Worm (Caenorhabditis elegans): ENCODE data around the gene ncl-1.

ncl-1 gene

DNA sequence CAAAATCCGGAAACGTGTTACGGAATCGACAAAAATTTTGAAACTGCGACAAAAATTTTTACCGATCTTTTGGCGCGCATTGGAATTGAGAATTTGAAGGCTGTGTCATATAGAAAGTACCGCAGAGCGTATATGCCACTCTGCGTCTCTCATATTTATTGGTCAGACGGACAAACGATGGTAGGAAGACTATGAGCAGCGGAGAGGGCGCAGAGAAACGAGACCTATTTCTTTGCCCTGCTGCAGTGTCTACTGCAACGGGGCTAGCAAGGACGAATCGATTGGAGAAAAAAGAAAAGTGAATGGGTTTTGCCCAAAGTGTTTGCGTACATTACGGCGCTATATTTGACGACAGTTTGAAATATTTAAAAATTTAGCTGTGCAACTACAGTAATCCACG lies 9.5 kb upstream of the ncl-1 start (continued):
- TF ChIP-seq unc-39 (tag; optimal IDR thresholded peaks at IDR 0.05) (no peak), unc-62 (GFP tag; optimal IDR thresholded peaks at IDR 0.05 in 1 of 2) (peak in 1 of 2 experiments; percentile 64), unc-62 (tag; optimal IDR thresholded peaks at IDR 0.05) (no peak), unc-130 (GFP tag; optimal IDR thresholded peaks at IDR 0.05) (no peak), daf-19 (GFP tag; conservative IDR thresholded peaks at IDR 0.05) (0 out of 2 replicates have a peak, but pooled peaks have one; percentile 6), hmg-1.1 (GFP tag; IDR thresholded peaks at IDR 0.05) (peak; percentile 80), nhr-77 (tag; optimal IDR thresholded peaks at IDR 0.05) (peak; percentile 29), hif-1 (tag; optimal IDR thresholded peaks at IDR 0.05) (peak in 1 of 2 experiments; percentile 51), dve-1 (tag; optimal IDR thresholded peaks at IDR 0.05; ENCODE audit: insufficient read depth) (peak; percentile 83), ctbp-1 (GFP tag; IDR thresholded peaks at IDR 0.05) (0 out of 2 replicates have a peak, but pooled peaks have one; percentile 57), lim-7 (GFP tag; IDR thresholded peaks at IDR 0.05) (no peak), fos-1 (tag; optimal IDR thresholded peaks at IDR 0.05) (no peak), pha-4 (GFP tag; IDR thresholded peaks at IDR 0.05) (no peak), pha-4 (tag; optimal IDR thresholded peaks at IDR 0.05) (peak; percentile 28), mxl-3 (GFP tag; optimal IDR thresholded peaks at IDR 0.05) (peak; percentile 49)

DNA sequence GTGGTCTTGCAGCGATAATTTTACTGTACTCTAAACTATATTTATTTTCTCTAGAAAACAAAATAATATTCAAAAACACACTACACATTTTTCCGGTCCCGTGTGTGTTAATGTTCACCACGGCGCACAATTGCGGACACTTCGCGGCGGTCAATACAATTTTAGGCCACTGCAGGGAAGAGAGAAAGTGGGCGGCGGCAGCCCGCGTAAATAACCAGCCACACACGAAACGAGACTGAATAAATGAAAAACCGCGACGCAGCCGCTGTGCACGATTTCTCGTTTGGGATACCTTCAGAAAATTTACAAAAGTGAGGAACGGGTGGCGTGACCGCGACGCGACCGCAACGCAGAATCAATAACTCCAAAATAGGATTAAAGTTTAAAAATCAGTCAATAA lies 8.6 kb upstream of the ncl-1 start:
- TF ChIP-seq pha-4 (GFP tag; IDR thresholded peaks at IDR 0.05) (no peak), pha-4 (tag; optimal IDR thresholded peaks at IDR 0.05) (no peak), lim-7 (GFP tag; IDR thresholded peaks at IDR 0.05) (no peak), dmd-6 (GFP tag; IDR thresholded peaks at IDR 0.05) (no peak; the same call in 1 of the 2 replicates), ces-1 (GFP tag; optimal IDR thresholded peaks at IDR 0.05) (no peak), daf-16 (GFP tag; optimal IDR thresholded peaks at IDR 0.05) (no peak), daf-16 (tag; optimal IDR thresholded peaks at IDR 0.05) (peak; percentile 35), unc-130 (GFP tag; optimal IDR thresholded peaks at IDR 0.05) (no peak), jun-1 (tag; optimal IDR thresholded peaks at IDR 0.05) (no peak), fkh-10 (GFP tag; optimal IDR thresholded peaks at IDR 0.05) (no peak), lir-3 (tag; optimal IDR thresholded peaks at IDR 0.05) (no peak), hlh-11 (tag; optimal IDR thresholded peaks at IDR 0.05) (peak; percentile 43), dve-1 (tag; optimal IDR thresholded peaks at IDR 0.05; ENCODE audit: insufficient read depth) (peak; percentile 45), ceh-82 (tag; optimal IDR thresholded peaks at IDR 0.05) (no peak), lin-13 (GFP tag; optimal IDR thresholded peaks at IDR 0.05) (peak; percentile 94), aha-1 (tag) (no peak), daf-19 (GFP tag; conservative IDR thresholded peaks at IDR 0.05) (no peak), F44E2.7 (GFP tag; IDR thresholded peaks at IDR 0.05) (no peak), madf-9 (GFP tag; conservative IDR thresholded peaks at IDR 0.05) (no peak), madf-5 (GFP tag; IDR thresholded peaks at IDR 0.05) (no peak), F37D6.2 (tag; optimal IDR thresholded peaks at IDR 0.05) (no peak), F10B5.3 (tag; optimal IDR thresholded peaks at IDR 0.05) (no peak), skn-1 (tag; optimal IDR thresholded peaks at IDR 0.05) (no peak), nhr-28 (tag; optimal IDR thresholded peaks at IDR 0.05) (peak; percentile 45), hlh-30 (tag; optimal IDR thresholded peaks at IDR 0.05; ENCODE audit: insufficient read depth) (peak; percentile 76), hif-1 (tag; optimal IDR thresholded peaks at IDR 0.05) (no peak), lin-38 (GFP tag; IDR thresholded peaks at IDR 0.05) (peak; percentile 34; the same call in 1 of the 2 replicates), daf-12 (tag; optimal IDR thresholded peaks at IDR 0.05) (no peak), ZK546.5 (tag; optimal IDR thresholded peaks at IDR 0.05) (no peak), ztf-11 (tag; optimal IDR thresholded peaks at IDR 0.05) (no peak), mxl-3 (GFP tag; optimal IDR thresholded peaks at IDR 0.05) (peak; percentile 56), nhr-48 (tag; optimal IDR thresholded peaks at IDR 0.05) (no peak), tra-1 (GFP tag; IDR thresholded peaks at IDR 0.05) (no peak), ZK337.2 (GFP tag; IDR thresholded peaks at IDR 0.05) (no peak), mep-1 (tag; optimal IDR thresholded peaks at IDR 0.05) (peak; percentile 60), mxl-2 (GFP tag; conservative IDR thresholded peaks at IDR 0.05) (no peak), nhr-111 (GFP tag; optimal IDR thresholded peaks at IDR 0.05) (no peak), arid-1 (GFP tag; conservative IDR thresholded peaks at IDR 0.05) (no peak), php-3 (GFP tag; IDR thresholded peaks at IDR 0.05) (no peak), nhr-77 (tag; optimal IDR thresholded peaks at IDR 0.05) (no peak), lin-39 (tag; optimal IDR thresholded peaks at IDR 0.05) (no peak), attf-4 (tag; optimal IDR thresholded peaks at IDR 0.05) (no peak), tag-97 (GFP tag; IDR thresholded peaks at IDR 0.05) (no peak), rbr-2 (tag; optimal IDR thresholded peaks at IDR 0.05) (peak; percentile 46)

All from whole organism, L4 larva.